Fruit fly (Drosophila melanogaster) whole organism, embryonic: ENCODE measurements around the gene Strip.

Source experiments
- CG11456 ChIP-seq: fragments of 200-800 bp; sonication (Bioruptor generic); IDR thresholded peaks from 3 replicates; pipeline ENCODE4 v1.3.6; 2022; ENCODE audit warnings: missing biosample characterization, missing genetic modification characterization
- CG11560 ChIP-seq: fragments of 200-800 bp; sonication (Bioruptor generic); IDR thresholded peaks from 3 replicates; pipeline ENCODE4 v1.3.6; 2022; ENCODE audit warnings: missing biosample characterization, missing genetic modification characterization
- CG11723 ChIP-seq: fragments of 200-800 bp; sonication (Bioruptor generic); optimal IDR thresholded peaks from 2 replicates; lab custom pipeline; 2017; ENCODE audit warnings: missing biosample characterization, mild to moderate bottlenecking, missing genetic modification characterization
- CG12744 ChIP-seq: fragments of 200-800 bp; sonication (Bioruptor generic); optimal IDR thresholded peaks from 2 replicates; lab custom pipeline; 2016; ENCODE audit warnings: missing biosample characterization, missing genetic modification characterization
- CG13123 ChIP-seq: fragments of 200-800 bp; sonication (Bioruptor generic); optimal IDR thresholded peaks from 2 replicates; lab custom pipeline; 2016; ENCODE audit warnings: missing biosample characterization, missing genetic modification characterization
- CG14441 ChIP-seq: fragments of 200-800 bp; sonication (Bioruptor generic); IDR thresholded peaks from 2 replicates; pipeline ENCODE4 v1.3.6; 2022; ENCODE audit warnings: missing biosample characterization, missing genetic modification characterization
- CG14860 ChIP-seq: fragments of 200-800 bp; sonication (Bioruptor generic); IDR thresholded peaks from 3 replicates; pipeline ENCODE4 v1.3.6; 2022; ENCODE audit warnings: missing biosample characterization, missing genetic modification characterization; ENCODE audit not compliant: partially characterized antibody
- CG17359 ChIP-seq: fragments of 200-800 bp; sonication (Bioruptor generic); optimal IDR thresholded peaks from 3 replicates; lab custom pipeline; 2018; ENCODE audit warnings: missing biosample characterization, mild to moderate bottlenecking, missing genetic modification characterization, moderate library complexity
- CG2129 ChIP-seq: fragments of 200-800 bp; sonication (Bioruptor generic); IDR thresholded peaks from 2 replicates; pipeline ENCODE4 v1.3.6; 2022; ENCODE audit warnings: missing biosample characterization, missing genetic modification characterization; ENCODE audit not compliant: partially characterized antibody
- CG3065 ChIP-seq: fragments of 200-800 bp; sonication (Bioruptor generic); optimal IDR thresholded peaks from 2 replicates; lab custom pipeline; 2016; ENCODE audit warnings: missing biosample characterization, missing genetic modification characterization
- CG3281 ChIP-seq: fragments of 200-800 bp; sonication (Bioruptor generic); optimal IDR thresholded peaks from 3 replicates; lab custom pipeline; 2017; ENCODE audit warnings: missing biosample characterization, mild to moderate bottlenecking, missing genetic modification characterization
- CG4360 ChIP-seq: fragments of 200-800 bp; sonication (Bioruptor generic); IDR thresholded peaks from 2 replicates; pipeline ENCODE4 v1.3.6; 2022; ENCODE audit warnings: missing biosample characterization, missing genetic modification characterization
- CG7372 ChIP-seq: fragments of 200-800 bp; sonication (Bioruptor generic); IDR thresholded peaks from 2 replicates; pipeline ENCODE4 v1.3.6; 2022; ENCODE audit warnings: missing biosample characterization, missing genetic modification characterization
- Deaf1 ChIP-seq: fragments of 200-800 bp; optimal IDR thresholded peaks from 3 replicates; lab custom pipeline; 2019; ENCODE audit warnings: missing biosample characterization, mild to moderate bottlenecking, missing genetic modification characterization, moderate library complexity
- Doc3 ChIP-seq: fragments of 200-800 bp; sonication (Bioruptor generic); IDR thresholded peaks from 3 replicates; pipeline ENCODE4 v1.3.6; 2022; ENCODE audit warnings: missing biosample characterization, missing genetic modification characterization; ENCODE audit not compliant: partially characterized antibody
- Ets65A ChIP-seq: fragments of 200-800 bp; sonication (Bioruptor generic); peaks from one replicate; lab custom pipeline; 2016; ENCODE audit warnings: missing biosample characterization, missing genetic modification characterization
- HLH4C ChIP-seq: fragments of 200-800 bp; sonication (Bioruptor generic); IDR thresholded peaks from 3 replicates; pipeline ENCODE4 v1.3.6; 2022; ENCODE audit warnings: missing biosample characterization, missing genetic modification characterization; ENCODE audit not compliant: partially characterized antibody
- Hand ChIP-seq: fragments of 200-800 bp; sonication (Bioruptor generic); optimal IDR thresholded peaks from 2 replicates; lab custom pipeline; 2017; ENCODE audit warnings: mild to moderate bottlenecking, missing biosample characterization, missing genetic modification reagents, missing genetic modification characterization
- HmgD ChIP-seq: fragments of 200-800 bp; sonication (Bioruptor generic); optimal IDR thresholded peaks from 3 replicates; lab custom pipeline; 2016; ENCODE audit warnings: missing biosample characterization, missing genetic modification characterization
- HmgZ ChIP-seq: fragments of 200-800 bp; sonication (Bioruptor generic); optimal IDR thresholded peaks from 2 replicates; lab custom pipeline; 2018; ENCODE audit warnings: missing biosample characterization, mild to moderate bottlenecking, missing genetic modification characterization
- Lhr ChIP-seq: fragments of 200-800 bp; sonication (Bioruptor generic); optimal IDR thresholded peaks from 3 replicates; lab custom pipeline; 2017; ENCODE audit warnings: mild to moderate bottlenecking, missing biosample characterization, missing genetic modification reagents, missing genetic modification characterization
- NC2α ChIP-seq: fragments of 200-800 bp; sonication (Bioruptor generic); optimal IDR thresholded peaks from 2 replicates; lab custom pipeline; 2016; ENCODE audit warnings: missing biosample characterization, missing genetic modification characterization
- Opbp ChIP-seq: fragments of 200-800 bp; sonication (Bioruptor generic); IDR thresholded peaks from 3 replicates; pipeline ENCODE4 v1.3.6; 2022; ENCODE audit warnings: missing biosample characterization, missing genetic modification characterization; ENCODE audit not compliant: partially characterized antibody
- Ptx1 ChIP-seq: fragments of 200-800 bp; sonication (Bioruptor generic); IDR thresholded peaks from 2 replicates; pipeline ENCODE4 v1.3.6; 2022; ENCODE audit warnings: missing biosample characterization, missing genetic modification characterization
- Ravus ChIP-seq: fragments of 200-800 bp; sonication (Bioruptor generic); IDR thresholded peaks from 2 replicates; pipeline ENCODE4 v1.3.6; 2022; ENCODE audit warnings: missing biosample characterization, missing genetic modification characterization
- Rfx ChIP-seq: fragments of 200-800 bp; sonication (Bioruptor generic); IDR thresholded peaks from 2 replicates; pipeline ENCODE4 v1.3.6; 2022; ENCODE audit warnings: missing biosample characterization, missing genetic modification characterization
- Stat92E ChIP-seq, 3 experiments: fragments of >200 bp in 2 of 3; fragments of 200-800 bp in 1 of 3; sonication (Bioruptor generic) in 1 of 3; optimal IDR thresholded peaks; 2 replicates each; lab custom pipeline; 2017 to 2019; ENCODE audit warnings: missing biosample characterization in 3 of 3, missing genetic modification characterization in 3 of 3, mild to moderate bottlenecking in 1 of 3, moderate library complexity in 1 of 3
- YL-1 ChIP-seq: fragments of 200-800 bp; sonication (Bioruptor generic); optimal IDR thresholded peaks from 3 replicates; lab custom pipeline; 2017; ENCODE audit warnings: missing biosample characterization, mild to moderate bottlenecking, missing genetic modification characterization
- btn ChIP-seq: fragments of 200-800 bp; sonication (Bioruptor generic); optimal IDR thresholded peaks from 2 replicates; lab custom pipeline; 2016; ENCODE audit warnings: missing biosample characterization, missing genetic modification characterization
- croc ChIP-seq: fragments of 200-800 bp; sonication (Bioruptor generic); conservative IDR thresholded peaks from 3 replicates; pipeline ENCODE4 v1.3.6; 2022; ENCODE audit warnings: missing biosample characterization, missing genetic modification characterization
- dmrt99B ChIP-seq: fragments of 200-800 bp; sonication (Bioruptor generic); optimal IDR thresholded peaks from 2 replicates; lab custom pipeline; 2018; ENCODE audit warnings: missing biosample characterization, mild to moderate bottlenecking, missing genetic modification characterization, moderate library complexity
- fd102C ChIP-seq: fragments of 200-800 bp; sonication (Bioruptor generic); optimal IDR thresholded peaks from 2 replicates; lab custom pipeline; 2018; ENCODE audit warnings: missing biosample characterization, mild to moderate bottlenecking, missing genetic modification characterization, moderate library complexity
- grn ChIP-seq: fragments of 200-800 bp; sonication (Bioruptor generic); optimal IDR thresholded peaks from 3 replicates; lab custom pipeline; 2017; ENCODE audit warnings: missing biosample characterization, missing genetic modification characterization
- gro ChIP-seq: fragments of 200-800 bp; sonication (Bioruptor generic); optimal IDR thresholded peaks from 2 replicates; lab custom pipeline; 2016; ENCODE audit warnings: missing biosample characterization, missing genetic modification characterization
- gsb ChIP-seq: fragments of 200-800 bp; sonication (Bioruptor generic); IDR thresholded peaks from 2 replicates; pipeline ENCODE4 v1.3.6; 2022; ENCODE audit warnings: missing biosample characterization, missing genetic modification characterization
- hb ChIP-seq: fragments of 200-800 bp; sonication (Bioruptor generic); IDR thresholded peaks from 3 replicates; pipeline ENCODE4 v1.3.6; 2022; ENCODE audit warnings: missing biosample characterization, missing genetic modification characterization; ENCODE audit not compliant: partially characterized antibody
- jing ChIP-seq: fragments of 200-800 bp; sonication (Bioruptor generic); optimal IDR thresholded peaks from 2 replicates; lab custom pipeline; 2018; ENCODE audit warnings: missing biosample characterization, mild to moderate bottlenecking, missing genetic modification characterization
- jumu ChIP-seq: fragments of 200-800 bp; sonication (Bioruptor generic); optimal IDR thresholded peaks from 3 replicates; lab custom pipeline; 2016; ENCODE audit warnings: missing biosample characterization, missing genetic modification characterization
- lilli ChIP-seq: fragments of 200-800 bp; sonication (Bioruptor generic); optimal IDR thresholded peaks from 3 replicates; lab custom pipeline; 2016; ENCODE audit warnings: missing biosample characterization, missing genetic modification characterization
- lola ChIP-seq, 3 experiments: fragments of >200 bp in 2 of 3; fragments of 200-800 bp in 1 of 3; sonication (Bioruptor generic) in 1 of 3; optimal IDR thresholded peaks; 2 replicates each; lab custom pipeline; 2017 to 2019; ENCODE audit warnings: missing biosample characterization in 3 of 3, missing genetic modification characterization in 3 of 3, mild to moderate bottlenecking in 1 of 3, moderate library complexity in 1 of 3
- nau ChIP-seq: fragments of 200-800 bp; sonication (Bioruptor generic); optimal IDR thresholded peaks from 3 replicates; lab custom pipeline; 2017; ENCODE audit warnings: missing biosample characterization, mild to moderate bottlenecking, missing genetic modification characterization, missing genetic modification reagents
- org-1 ChIP-seq: fragments of 200-800 bp; sonication (Bioruptor generic); optimal IDR thresholded peaks from 2 replicates; lab custom pipeline; 2017; ENCODE audit warnings: missing biosample characterization, missing genetic modification characterization
- p53 ChIP-seq: fragments of 200-800 bp; sonication (Bioruptor generic); optimal IDR thresholded peaks from 2 replicates; lab custom pipeline; 2016; ENCODE audit warnings: missing biosample characterization, missing genetic modification characterization
- phol ChIP-seq: fragments of 200-800 bp; sonication (Bioruptor generic); optimal IDR thresholded peaks from 3 replicates; lab custom pipeline; 2018; ENCODE audit warnings: missing biosample characterization, mild to moderate bottlenecking, missing genetic modification characterization, moderate library complexity
- psq ChIP-seq: fragments of 200-800 bp; sonication (Bioruptor generic); optimal IDR thresholded peaks from 2 replicates; lab custom pipeline; 2017; ENCODE audit warnings: missing biosample characterization, missing genetic modification characterization
- ranshi ChIP-seq: fragments of 200-800 bp; sonication (Bioruptor generic); IDR thresholded peaks from 2 replicates; pipeline ENCODE4 v1.3.6; 2022; ENCODE audit warnings: missing biosample characterization, missing genetic modification characterization
- schlank ChIP-seq: fragments of 200-800 bp; sonication (Bioruptor generic); optimal IDR thresholded peaks from 2 replicates; lab custom pipeline; 2018; ENCODE audit warnings: missing biosample characterization, mild to moderate bottlenecking, missing genetic modification characterization
- sens ChIP-seq: fragments of 200-800 bp; sonication (Bioruptor generic); peaks from one replicate; lab custom pipeline; 2016; ENCODE audit warnings: missing biosample characterization, missing genetic modification characterization
- slp2 ChIP-seq: fragments of 200-800 bp; sonication (Bioruptor generic); optimal IDR thresholded peaks from 2 replicates; lab custom pipeline; 2016; ENCODE audit warnings: missing biosample characterization, missing genetic modification characterization
- toy ChIP-seq: fragments of 200-800 bp; sonication (Bioruptor generic); IDR thresholded peaks from 2 replicates; pipeline ENCODE4 v1.3.6; 2022; ENCODE audit warnings: missing biosample characterization, missing genetic modification characterization
- wor ChIP-seq: fragments of 200-800 bp; sonication (Bioruptor generic); IDR thresholded peaks from 2 replicates; pipeline ENCODE4 v1.3.6; 2022; ENCODE audit warnings: missing biosample characterization, missing genetic modification characterization
- zf30C ChIP-seq: fragments of 200-800 bp; sonication (Bioruptor generic); optimal IDR thresholded peaks from 3 replicates; lab custom pipeline; 2018; ENCODE audit warnings: missing biosample characterization, mild to moderate bottlenecking, missing genetic modification characterization

Gene Strip

DNA sequence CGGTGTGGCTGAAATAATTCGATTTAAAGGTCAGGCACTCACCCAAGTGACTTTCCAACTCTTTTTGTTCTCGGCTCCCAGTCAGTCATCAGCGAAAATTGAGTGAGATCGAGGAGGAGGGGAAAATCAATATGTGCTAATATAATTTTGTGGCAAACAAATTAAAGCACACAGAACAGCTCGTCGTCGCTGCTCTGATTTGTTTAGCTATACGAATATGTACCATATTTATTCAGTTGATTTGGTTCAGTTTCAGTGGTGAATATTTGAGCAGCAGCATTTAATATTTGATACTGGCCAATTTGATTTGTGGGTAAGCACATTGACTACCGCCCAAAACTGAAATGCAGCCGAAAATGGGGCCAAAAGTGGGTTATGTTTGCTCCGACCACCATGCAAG lies 23.2 kb downstream of the Strip start (continued):
- TF ChIP-seq Ptx1 (no peak), CG11723 (GFP tag; lab: Kevin White, UChicago) (no peak), dmrt99B (tag; lab: Kevin White, UChicago) (no peak), Lhr (peak; percentile 1), CG11560 (tag; lab: Robert Waterston, UW) (no peak), HmgZ (peak; percentile 28), croc (GFP tag; lab: Robert Waterston, UW) (no peak), CG3065 (GFP tag; lab: Kevin White, UChicago) (no peak), CG2129 (no peak), lilli (GFP tag; lab: Kevin White, UChicago) (peak; percentile 7), sens (GFP tag; lab: Kevin White, UChicago) (peak; percentile 92), CG4360 (GFP tag; lab: Robert Waterston, UW) (no peak), hb (GFP tag; lab: Robert Waterston, UW) (no peak), Hand (GFP tag; lab: Kevin White, UChicago) (no peak), psq (GFP tag; lab: Kevin White, UChicago) (no peak), toy (GFP tag; lab: Robert Waterston, UW) (no peak), CG11456 (GFP tag; lab: Robert Waterston, UW) (no peak), NC2α (GFP tag; lab: Kevin White, UChicago) (no peak), CG14441 (GFP tag; lab: Robert Waterston, UW) (no peak), HmgD (no peak), CG17359 (tag; lab: Kevin White, UChicago) (no peak), grn (GFP tag; lab: Kevin White, UChicago) (peak; percentile 13), Opbp (GFP tag; lab: Robert Waterston, UW) (no peak), YL-1 (no peak), gsb (GFP tag; lab: Robert Waterston, UW) (no peak), HLH4C (no peak), Stat92E (GFP tag; optimal IDR thresholded peaks at IDR 0.05; lab: Kevin White, UChicago) (no peak), CG14860 (no peak), Deaf1 (tag; lab: Kevin White, UChicago) (no peak), p53 (GFP tag; lab: Kevin White, UChicago) (no peak), Ravus (GFP tag; lab: Robert Waterston, UW) (no peak), org-1 (GFP tag; lab: Kevin White, UChicago) (peak; percentile 61), lola (GFP tag; optimal IDR thresholded peaks at IDR 0.05; lab: Kevin White, UChicago) (peak in 1 of 3 experiments; percentile 49), CG7372 (GFP tag; lab: Robert Waterston, UW) (no peak), Rfx (peak; percentile 21; the same call in 1 of the 2 replicates), gro (GFP tag; lab: Kevin White, UChicago) (no peak), wor (GFP tag; lab: Robert Waterston, UW) (no peak), Ets65A (GFP tag; lab: Kevin White, UChicago) (no peak), CG3281 (GFP tag; lab: Kevin White, UChicago) (peak; percentile 55), zf30C (no peak), CG13123 (peak; percentile 24), CG12744 (GFP tag; lab: Kevin White, UChicago) (no peak), nau (GFP tag; lab: Kevin White, UChicago) (peak; percentile 63), btn (peak; percentile 21), jumu (no peak), jing (GFP tag; lab: Kevin White, UChicago) (no peak), slp2 (no peak), phol (tag; lab: Kevin White, UChicago) (no peak), schlank (tag; lab: Kevin White, UChicago) (no peak), Doc3 (no peak), fd102C (no peak), ranshi (GFP tag; lab: Robert Waterston, UW) (no peak; the same call in 1 of the 2 replicates)
